Worm (Caenorhabditis elegans) whole organism, late embryonic: ENCODE data around the gene fbxb-45.
"Not testable (repeated sequence)": the region's sequence is repeated elsewhere in the genome, so short reads cannot be mapped to it uniquely, and the experiment has no call there.

Experiments
- Y22D7AL.16 ChIP-seq: sonication (generic microtip); optimal IDR thresholded peaks from 2 replicates; lab custom pipeline; 2016; ENCODE audit warnings: missing genetic modification characterization, missing compliant biosample characterization
- ceh-24 ChIP-seq: sonication (generic microtip); optimal IDR thresholded peaks from 2 replicates; lab custom pipeline; 2016; ENCODE audit warnings: mild to moderate bottlenecking, missing genetic modification characterization, missing compliant biosample characterization
- elt-2 ChIP-seq: sonication (generic microtip); optimal IDR thresholded peaks from 2 replicates; lab custom pipeline; 2016; ENCODE audit warnings: missing genetic modification reagents, missing genetic modification characterization, missing compliant biosample characterization
- lim-6 ChIP-seq: sonication (generic microtip); optimal IDR thresholded peaks from 2 replicates; lab custom pipeline; 2016; ENCODE audit warnings: missing genetic modification characterization, missing compliant biosample characterization
- lin-11 ChIP-seq: fragments of 200-800 bp; sonication (Bioruptor generic); optimal IDR thresholded peaks from 2 replicates; lab custom pipeline; 2018; ENCODE audit warnings: mild to moderate bottlenecking, missing genetic modification characterization, missing compliant biosample characterization
- madf-2 ChIP-seq: sonication (generic microtip); optimal IDR thresholded peaks from 2 replicates; lab custom pipeline; 2017; ENCODE audit warnings: missing genetic modification characterization, missing compliant biosample characterization
- nhr-11 ChIP-seq: fragments of 150-350 bp; optimal IDR thresholded peaks from 2 replicates; lab custom pipeline; 2014; ENCODE audit warnings: missing biosample characterization, missing genetic modification characterization
- pha-4 ChIP-seq: fragments of 150-350 bp; optimal IDR thresholded peaks from 2 replicates; lab custom pipeline; 2018; ENCODE audit warnings: missing biosample characterization, missing genetic modification reagents, missing genetic modification characterization

ce11 chrII:996112-996511 lies 47.7 kb downstream of the fbxb-45 start, which contains the start of gene F45D11.11:
- not testable (repeated sequence) for TF ChIP-seq lim-6 (tag; lab: Kevin White, UChicago); lin-11 (tag; lab: Kevin White, UChicago); pha-4 (tag; lab: Kevin White, UChicago); madf-2; elt-2 (tag; lab: Kevin White, UChicago); Y22D7AL.16; nhr-11 (tag; lab: Kevin White, UChicago); ceh-24 (tag; lab: Kevin White, UChicago)
